Worm (Caenorhabditis elegans) whole organism, early embryonic: ENCODE data around the gene M106.7.

Experiments
- B0310.2 ChIP-seq: sonication (generic microtip); optimal IDR thresholded peaks from 2 replicates; lab custom pipeline; 2016; ENCODE audit warnings: mild to moderate bottlenecking, missing genetic modification characterization, missing compliant biosample characterization
- ama-1 ChIP-seq: fragments of 150-350 bp; optimal IDR thresholded peaks from 2 replicates; lab custom pipeline; 2014
- flt-1 ChIP-seq: fragments of 200-800 bp; sonication (Bioruptor generic); IDR thresholded peaks from 2 replicates; pipeline ENCODE4 v1.3.6; 2022; ENCODE audit warnings: missing genetic modification characterization, missing compliant biosample characterization
- sea-1 ChIP-seq: fragments of 200-800 bp; sonication (Bioruptor generic); conservative IDR thresholded peaks from 2 replicates; pipeline ENCODE4 v1.3.6; 2022; ENCODE audit warnings: missing genetic modification characterization, missing compliant biosample characterization

DNA sequence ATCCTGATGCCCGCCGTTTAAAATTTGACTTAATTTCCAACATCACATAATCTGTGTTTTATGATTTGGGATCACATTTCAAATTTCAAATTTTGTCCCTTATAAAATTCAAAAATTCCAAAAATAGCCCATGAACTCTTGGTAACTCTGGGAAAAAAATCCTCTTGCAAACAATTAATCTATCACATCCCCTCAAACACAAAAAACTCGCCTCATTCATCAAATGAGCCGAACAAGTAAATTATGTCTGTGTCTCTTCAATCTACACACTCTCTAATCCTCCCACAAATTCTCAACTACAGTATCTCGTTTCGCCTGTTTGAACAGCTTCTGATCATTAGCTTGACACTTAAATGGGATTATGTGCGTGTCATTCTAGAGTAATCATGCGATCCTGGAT lies 46.3 kb downstream of the M106.7 start, which contains the start of gene msrp-7:
- no peak for TF ChIP-seq B0310.2
- no peak for TF ChIP-seq ama-1 (lab: Kevin White, UChicago)
- TF ChIP-seq sea-1 (GFP tag; lab: Robert Waterston, UW): no peak
- TF ChIP-seq flt-1 (GFP tag; lab: Robert Waterston, UW): no peak
